Worm (Caenorhabditis elegans) whole organism, young adult: ENCODE results near the gene F31F7.2.

ENCODE experiments used
- B0019.2 ChIP-seq: fragments of 200-800 bp; sonication (Bioruptor generic); conservative IDR thresholded peaks from 2 replicates; pipeline ENCODE4 v1.3.6; 2022; ENCODE audit warnings: missing genetic modification reagents, missing genetic modification characterization, missing compliant biosample characterization
- B0035.1 ChIP-seq: sonication (generic microtip); optimal IDR thresholded peaks from 2 replicates; lab custom pipeline; 2016; ENCODE audit warnings: missing genetic modification characterization, mild to moderate bottlenecking, missing compliant biosample characterization, missing genotype, missing genetic modification reagents
- D2030.7 ChIP-seq: fragments of 200-800 bp; sonication (Bioruptor generic); IDR thresholded peaks from 2 replicates; pipeline ENCODE4 v1.3.6; 2022; ENCODE audit warnings: missing genetic modification reagents, missing genetic modification characterization, missing compliant biosample characterization
- F22D6.2 ChIP-seq: sonication (generic microtip); optimal IDR thresholded peaks from 2 replicates; lab custom pipeline; 2016; ENCODE audit warnings: mild to moderate bottlenecking, missing genetic modification characterization, missing compliant biosample characterization
- F39B2.1 ChIP-seq: fragments of 200-800 bp; sonication (Bioruptor generic); IDR thresholded peaks from 2 replicates; pipeline ENCODE4 v1.3.6; 2022; ENCODE audit warnings: missing genetic modification reagents, missing genetic modification characterization, missing compliant biosample characterization
- F57C9.4 ChIP-seq: sonication (generic microtip); optimal IDR thresholded peaks from 2 replicates; lab custom pipeline; 2017; ENCODE audit warnings: mild to moderate bottlenecking, missing genetic modification characterization, missing compliant biosample characterization
- K12H6.12 ChIP-seq: fragments of 200-800 bp; sonication (Bioruptor generic); optimal IDR thresholded peaks from 2 replicates; lab custom pipeline; 2018; ENCODE audit warnings: mild to moderate bottlenecking, missing genetic modification characterization, missing compliant biosample characterization
- Y53F4B.3 ChIP-seq: fragments of 200-800 bp; sonication (Bioruptor generic); IDR thresholded peaks from 2 replicates; pipeline ENCODE4 v1.3.6; 2022; ENCODE audit warnings: missing genetic modification reagents, missing genetic modification characterization, missing compliant biosample characterization
- Y67H2A.10 ChIP-seq: fragments of 200-800 bp; sonication (Bioruptor generic); conservative IDR thresholded peaks from 2 replicates; pipeline ENCODE4 v1.3.6; 2022; ENCODE audit warnings: missing genetic modification reagents, missing genetic modification characterization, missing compliant biosample characterization
- Y79H2A.3 ChIP-seq: fragments of 200-800 bp; sonication (Bioruptor generic); conservative IDR thresholded peaks from 2 replicates; pipeline ENCODE4 v1.3.6; 2022; ENCODE audit warnings: missing genetic modification reagents, missing genetic modification characterization, missing compliant biosample characterization
- aptf-2 ChIP-seq: fragments of 200-800 bp; sonication (Bioruptor generic); conservative IDR thresholded peaks from 2 replicates; pipeline ENCODE4 v1.3.6; 2022; ENCODE audit warnings: missing genetic modification reagents, missing genetic modification characterization, missing compliant biosample characterization
- aptf-3 ChIP-seq: fragments of 200-800 bp; sonication (Bioruptor generic); IDR thresholded peaks from 2 replicates; pipeline ENCODE4 v1.3.6; 2022; ENCODE audit warnings: missing genetic modification characterization, missing compliant biosample characterization
- attf-3 ChIP-seq: fragments of 200-800 bp; sonication (Bioruptor generic); conservative IDR thresholded peaks from 2 replicates; pipeline ENCODE4 v1.3.6; 2022; ENCODE audit warnings: missing genetic modification reagents, missing genetic modification characterization, missing compliant biosample characterization
- attf-5 ChIP-seq: fragments of 200-800 bp; sonication (Bioruptor generic); optimal IDR thresholded peaks from 2 replicates; lab custom pipeline; 2018; ENCODE audit warnings: mild to moderate bottlenecking, missing genetic modification characterization, missing compliant biosample characterization
- bed-2 ChIP-seq: fragments of 200-800 bp; sonication (Bioruptor generic); IDR thresholded peaks from 2 replicates; pipeline ENCODE4 v1.3.6; 2022; ENCODE audit warnings: missing genetic modification reagents, missing genetic modification characterization, missing compliant biosample characterization
- ceh-91 ChIP-seq: fragments of 200-800 bp; sonication (Bioruptor generic); IDR thresholded peaks from 2 replicates; pipeline ENCODE4 v1.3.6; 2022; ENCODE audit warnings: missing genetic modification reagents, missing genetic modification characterization, missing compliant biosample characterization
- egl-44 ChIP-seq: fragments of 200-800 bp; sonication (Bioruptor generic); IDR thresholded peaks from 2 replicates; pipeline ENCODE4 v1.3.6; 2022; ENCODE audit warnings: missing genetic modification reagents, missing genetic modification characterization, missing compliant biosample characterization
- ekl-4 ChIP-seq: fragments of 200-800 bp; sonication (Bioruptor generic); IDR thresholded peaks from 2 replicates; pipeline ENCODE4 v1.3.6; 2022; ENCODE audit warnings: missing genetic modification reagents, missing genetic modification characterization, missing compliant biosample characterization
- fkh-3 ChIP-seq: sonication (generic microtip); optimal IDR thresholded peaks from 2 replicates; lab custom pipeline; 2016; ENCODE audit warnings: mild to moderate bottlenecking, missing genetic modification characterization, missing compliant biosample characterization
- him-1 ChIP-seq: sonication (generic microtip); optimal IDR thresholded peaks from 2 replicates; lab custom pipeline; 2016; ENCODE audit warnings: missing genotype, missing genetic modification reagents, missing genetic modification characterization, missing compliant biosample characterization
- hlh-26 ChIP-seq: fragments of 200-800 bp; sonication (Bioruptor generic); conservative IDR thresholded peaks from 2 replicates; pipeline ENCODE4 v1.3.6; 2022; ENCODE audit warnings: missing genetic modification reagents, missing genetic modification characterization, missing compliant biosample characterization
- madf-10 ChIP-seq: sonication (generic microtip); optimal IDR thresholded peaks from 2 replicates; lab custom pipeline; 2016; ENCODE audit warnings: mild to moderate bottlenecking, missing genetic modification characterization, missing compliant biosample characterization
- nhr-27 ChIP-seq: fragments of 200-800 bp; sonication (Bioruptor generic); optimal IDR thresholded peaks from 2 replicates; lab custom pipeline; 2018; ENCODE audit warnings: mild to moderate bottlenecking, missing genetic modification characterization, moderate library complexity, missing compliant biosample characterization
- pbrm-1 ChIP-seq: fragments of 200-800 bp; sonication (Bioruptor generic); IDR thresholded peaks from 2 replicates; pipeline ENCODE4 v1.3.6; 2022; ENCODE audit warnings: missing genetic modification reagents, missing genetic modification characterization, missing compliant biosample characterization
- pha-4 ChIP-seq: fragments of 150-350 bp; sonication (generic microtip); optimal IDR thresholded peaks from 2 replicates; lab custom pipeline; 2014; ENCODE audit warnings: missing biosample characterization, missing genetic modification reagents, missing genetic modification characterization
- rec-8 ChIP-seq, 2 experiments: sonication (generic microtip); optimal IDR thresholded peaks; 2 replicates each; lab custom pipeline; 2016; ENCODE audit warnings: mild to moderate bottlenecking in 2 of 2, missing genetic modification characterization in 2 of 2, missing genetic modification reagents in 2 of 2, missing genotype in 2 of 2, missing biosample characterization in 1 of 2, missing compliant biosample characterization in 1 of 2, moderate library complexity in 1 of 2
- sea-2 ChIP-seq: fragments of 200-800 bp; sonication (Bioruptor generic); IDR thresholded peaks from 2 replicates; pipeline ENCODE4 v1.3.6; 2022; ENCODE audit warnings: missing genetic modification characterization, missing compliant biosample characterization
- snpc-1.3 ChIP-seq: sonication (generic microtip); optimal IDR thresholded peaks from 2 replicates; lab custom pipeline; 2017; ENCODE audit warnings: missing genetic modification characterization, mild to moderate bottlenecking, missing compliant biosample characterization, antibody characterized with exemption, moderate library complexity, missing genotype, missing genetic modification reagents; ENCODE audit not compliant: insufficient read depth
- snpc-4 ChIP-seq, 5 experiments: fragments of 150-350 bp in 1 of 5; sonication (generic microtip) in 4 of 5; optimal IDR thresholded peaks; 2 replicates each; lab custom pipeline; 2014 to 2018; ENCODE audit warnings: missing genetic modification characterization in 5 of 5, missing biosample characterization in 3 of 5, antibody characterized with exemption in 2 of 5, mild to moderate bottlenecking in 2 of 5, missing compliant biosample characterization in 2 of 5, missing genotype in 2 of 5, moderate library complexity in 2 of 5, missing genetic modification reagents in 1 of 5
- tbp1 ChIP-seq: fragments of 200-800 bp; sonication (Bioruptor generic); optimal IDR thresholded peaks from 2 replicates; lab custom pipeline; 2018; ENCODE audit warnings: mild to moderate bottlenecking, missing genetic modification characterization, missing compliant biosample characterization
- zim-3 ChIP-seq: sonication (generic microtip); optimal IDR thresholded peaks from 2 replicates; lab custom pipeline; 2017; ENCODE audit warnings: mild to moderate bottlenecking, missing genetic modification characterization, moderate library complexity, missing compliant biosample characterization
- ztf-26 ChIP-seq: sonication (generic microtip); optimal IDR thresholded peaks from 2 replicates; lab custom pipeline; 2017; ENCODE audit warnings: missing genetic modification characterization, missing compliant biosample characterization
- ztf-28 ChIP-seq: fragments of 200-800 bp; sonication (Bioruptor generic); IDR thresholded peaks from 2 replicates; pipeline ENCODE4 v1.3.6; 2022; ENCODE audit warnings: missing genetic modification reagents, missing genetic modification characterization, missing compliant biosample characterization
- ztf-6 ChIP-seq: fragments of 200-800 bp; sonication (Bioruptor generic); IDR thresholded peaks from 2 replicates; pipeline ENCODE4 v1.3.6; 2022; ENCODE audit warnings: missing genetic modification reagents, missing genetic modification characterization, missing compliant biosample characterization

F31F7.2 gene

ce11 chrV:6311936-6312335, 41.3 kb downstream of the F31F7.2 start (continued):
- TF ChIP-seq attf-5 (GFP tag; lab: Kevin White, UChicago) (no peak), tbp1 (GFP tag; lab: Kevin White, UChicago) (no peak), aptf-3 (GFP tag; lab: Robert Waterston, UW) (no peak)

- TF ChIP-seq sea-2 (no peak), snpc-1.3 (tag; lab: Kevin White, UChicago) (no peak), K12H6.12 (tag; lab: Kevin White, UChicago) (no peak), pha-4 (tag; lab: Kevin White, UChicago) (no peak), ztf-28 (GFP tag; lab: Robert Waterston, UW) (no peak), egl-44 (no peak), attf-3 (GFP tag; lab: Robert Waterston, UW) (no peak), aptf-2 (GFP tag; lab: Robert Waterston, UW) (no peak), snpc-4 (GFP tag; optimal IDR thresholded peaks at IDR 0.05; lab: Kevin White, UChicago) (no peak), snpc-4 (tag; optimal IDR thresholded peaks at IDR 0.05; lab: Kevin White, UChicago) (no peak), F22D6.2 (no peak), B0019.2 (GFP tag; lab: Robert Waterston, UW) (no peak)
Observed at ce11 chrV:6316632-6317031, 46.0 kb downstream of the F31F7.2 start, which contains the start of gene cest-24. TSS of gene cest-24 (plus strand) at chrV:6316932.

ce11 chrV:6317928-6318327, 47.3 kb downstream of the F31F7.2 start:
- TF ChIP-seq him-1 (tag; lab: Kevin White, UChicago) = no peak
- TF ChIP-seq madf-10 = no peak
- no peak for TF ChIP-seq F39B2.1 (GFP tag; lab: Robert Waterston, UW)
- TF ChIP-seq ztf-28 (GFP tag; lab: Robert Waterston, UW) = no peak
- no peak for TF ChIP-seq D2030.7 (GFP tag; lab: Robert Waterston, UW)
- TF ChIP-seq pbrm-1 = no peak
- TF ChIP-seq F57C9.4 (tag; lab: Kevin White, UChicago) = no peak

ce11 chrV:6319358-6319757, 48.7 kb downstream of the F31F7.2 start:
- TF ChIP-seq snpc-4 (GFP tag; optimal IDR thresholded peaks at IDR 0.05; lab: Kevin White, UChicago) = no peak
- no peak for TF ChIP-seq snpc-4 (tag; optimal IDR thresholded peaks at IDR 0.05; lab: Kevin White, UChicago)
- no peak for TF ChIP-seq ztf-6 (GFP tag; lab: Robert Waterston, UW)
- TF ChIP-seq hlh-26 (GFP tag; lab: Robert Waterston, UW) = no peak
- no peak for TF ChIP-seq rec-8 (tag; optimal IDR thresholded peaks at IDR 0.05; lab: Kevin White, UChicago)
- no peak for TF ChIP-seq Y79H2A.3 (GFP tag; lab: Robert Waterston, UW)
- TF ChIP-seq sea-2 = no peak
- no peak for TF ChIP-seq Y67H2A.10 (GFP tag; lab: Robert Waterston, UW)
- no peak for TF ChIP-seq bed-2 (GFP tag; lab: Robert Waterston, UW)
- no peak for TF ChIP-seq Y53F4B.3 (GFP tag; lab: Robert Waterston, UW)
- TF ChIP-seq ekl-4 (GFP tag; lab: Robert Waterston, UW) = no peak
- no peak for TF ChIP-seq fkh-3
- no peak for TF ChIP-seq nhr-27 (tag; lab: Kevin White, UChicago)
- no peak for TF ChIP-seq B0035.1 (tag; lab: Kevin White, UChicago)
- TF ChIP-seq egl-44 = no peak
- no peak for TF ChIP-seq zim-3 (tag; lab: Kevin White, UChicago)
- no peak for TF ChIP-seq ceh-91 (GFP tag; lab: Robert Waterston, UW)
- no peak for TF ChIP-seq ztf-26
